Worm (Caenorhabditis elegans): Measurements from ENCODE around the gene npp-23.

The npp-23 gene

DNA sequence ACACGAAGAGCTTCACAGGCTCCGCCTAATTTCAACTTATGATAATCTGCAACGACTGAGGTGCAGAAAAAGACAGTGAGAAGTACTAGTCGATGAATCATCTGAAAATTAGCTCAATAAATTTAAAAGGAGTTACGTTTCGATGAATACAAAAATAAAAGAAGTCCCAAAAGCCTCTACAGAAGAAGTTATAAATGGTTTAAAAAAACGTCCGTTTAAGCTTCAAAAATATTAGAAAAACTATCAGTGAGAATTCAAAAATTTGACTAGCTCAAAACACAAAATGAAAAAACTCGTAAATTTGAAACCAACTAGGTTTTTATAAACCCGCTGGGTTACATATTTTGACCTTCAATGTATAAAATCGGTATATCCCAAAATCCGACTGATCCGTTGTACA, 13.5 kb downstream of the npp-23 start, which contains the start of gene T11B7.5:
Gene T11B7.5 (minus strand): TSS at position 101 of the 400 bp plus-strand sequence.
- TF ChIP-seq aly-2 (tag; optimal IDR thresholded peaks at IDR 0.05), result no peak
- peak; percentile 17 for TF ChIP-seq aha-1 (tag)

DNA sequence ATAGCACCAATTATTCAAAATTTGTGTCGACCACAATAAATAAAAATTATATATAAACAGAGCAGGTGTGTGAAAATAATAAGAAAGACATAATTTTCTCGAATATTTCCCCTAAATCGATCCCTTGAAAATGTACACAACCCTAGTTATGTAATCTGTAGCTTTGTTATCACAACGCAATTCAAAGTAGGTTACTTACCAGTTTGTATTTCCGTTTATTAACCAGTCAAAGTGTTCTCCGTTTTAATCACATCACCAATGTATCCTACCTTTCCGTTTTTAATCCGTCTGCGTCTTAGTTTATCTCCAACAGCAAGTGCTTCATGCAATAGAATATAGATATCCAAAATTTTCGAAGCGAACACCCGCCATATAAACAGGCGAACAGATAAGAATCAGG, 16.2 kb downstream of the npp-23 start:
- TF ChIP-seq aha-1 (tag) (peak; percentile 67), D1046.2 (GFP tag; IDR thresholded peaks at IDR 0.05) (no peak)

DNA sequence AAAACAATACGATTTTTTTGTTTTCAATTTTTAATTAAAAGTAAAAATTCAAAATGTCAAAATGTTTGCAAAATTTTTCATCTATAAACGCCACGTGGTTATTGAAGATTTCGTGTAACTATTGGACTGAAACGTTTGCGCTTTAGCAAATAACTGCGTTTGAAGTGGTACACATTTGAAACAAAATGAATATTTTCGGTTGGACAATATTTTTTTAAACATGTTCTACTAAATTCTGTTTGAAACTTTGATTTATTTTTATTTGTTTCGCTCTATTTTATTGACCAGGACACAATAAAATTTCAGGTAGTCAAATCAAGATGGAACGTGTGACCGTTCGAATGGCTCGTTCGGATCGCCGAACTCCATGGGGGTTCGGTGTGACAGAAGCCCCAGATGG, 17.3 kb downstream of the npp-23 start, which contains the start of gene alp-1:
Gene alp-1 (plus strand): TSS at position 301 of the 400 bp plus-strand sequence.
- TF ChIP-seq ceh-82 (tag; optimal IDR thresholded peaks at IDR 0.05) (no peak), ceh-62 (tag; optimal IDR thresholded peaks at IDR 0.05) (no peak), dpl-1 (GFP tag; optimal IDR thresholded peaks at IDR 0.05) (no peak), nhr-76 (tag; optimal IDR thresholded peaks at IDR 0.05) (no peak), nhr-77 (tag; optimal IDR thresholded peaks at IDR 0.05) (no peak), ztf-7 (tag; optimal IDR thresholded peaks at IDR 0.05) (no peak), zfp-2 (tag; optimal IDR thresholded peaks at IDR 0.05) (no peak), jun-1 (tag; optimal IDR thresholded peaks at IDR 0.05) (no peak), zip-11 (GFP tag; IDR thresholded peaks at IDR 0.05) (no peak), cey-2 (tag; optimal IDR thresholded peaks at IDR 0.05; ENCODE audit: borderline replicate concordance, insufficient read depth) (no peak), ZK337.2 (GFP tag; IDR thresholded peaks at IDR 0.05) (no peak), lin-13 (GFP tag; optimal IDR thresholded peaks at IDR 0.05) (no peak), mxl-2 (GFP tag; conservative IDR thresholded peaks at IDR 0.05) (no peak), lin-38 (GFP tag; IDR thresholded peaks at IDR 0.05) (no peak), ZK546.5 (tag; optimal IDR thresholded peaks at IDR 0.05) (no peak), dmd-6 (GFP tag; IDR thresholded peaks at IDR 0.05) (no peak), F49E8.2 (tag; optimal IDR thresholded peaks at IDR 0.05; ENCODE audit: borderline replicate concordance) (no peak)

DNA sequence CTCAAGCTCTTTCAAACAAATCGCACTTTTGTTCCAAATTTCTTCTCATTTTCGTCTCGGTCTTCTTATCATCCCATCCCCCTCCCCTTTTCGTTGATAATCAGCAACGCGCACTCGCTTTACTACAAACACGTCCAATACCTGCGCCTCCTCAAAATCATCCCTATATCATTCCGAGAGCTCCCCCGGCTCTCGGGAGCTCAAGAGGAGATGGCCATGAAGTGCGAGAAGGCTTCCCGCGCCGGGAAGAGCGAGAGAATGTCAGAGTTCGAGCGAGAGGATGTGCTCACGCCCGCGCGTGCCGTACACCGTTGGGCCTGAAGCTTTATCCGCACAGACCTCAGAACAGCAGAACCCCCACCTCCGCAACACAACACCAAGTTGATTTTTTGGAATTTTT, 18.7 kb downstream of the npp-23 start:
- TF ChIP-seq aly-2 (tag; optimal IDR thresholded peaks at IDR 0.05) (no peak), dpl-1 (GFP tag; optimal IDR thresholded peaks at IDR 0.05) (no peak), lin-29 (GFP tag; IDR thresholded peaks at IDR 0.05) (0 out of 2 replicates have a peak, but pooled peaks have one; percentile 26), F26F4.8 (GFP tag; conservative IDR thresholded peaks at IDR 0.05) (no peak), set-16 (GFP tag; IDR thresholded peaks at IDR 0.05) (peak; percentile 92), daf-19 (GFP tag; conservative IDR thresholded peaks at IDR 0.05) (no peak), zip-2 (tag; optimal IDR thresholded peaks at IDR 0.05) (no peak), hlh-11 (tag; optimal IDR thresholded peaks at IDR 0.05) (peak; percentile 1), sdz-12 (GFP tag; optimal IDR thresholded peaks at IDR 0.05) (no peak), snpc-1.2 (GFP tag; IDR thresholded peaks at IDR 0.05) (no peak), nhr-28 (tag; optimal IDR thresholded peaks at IDR 0.05) (peak; percentile 13), dmd-8 (GFP tag; IDR thresholded peaks at IDR 0.05) (0 out of 2 replicates have a peak, but pooled peaks have one; percentile 57)

DNA sequence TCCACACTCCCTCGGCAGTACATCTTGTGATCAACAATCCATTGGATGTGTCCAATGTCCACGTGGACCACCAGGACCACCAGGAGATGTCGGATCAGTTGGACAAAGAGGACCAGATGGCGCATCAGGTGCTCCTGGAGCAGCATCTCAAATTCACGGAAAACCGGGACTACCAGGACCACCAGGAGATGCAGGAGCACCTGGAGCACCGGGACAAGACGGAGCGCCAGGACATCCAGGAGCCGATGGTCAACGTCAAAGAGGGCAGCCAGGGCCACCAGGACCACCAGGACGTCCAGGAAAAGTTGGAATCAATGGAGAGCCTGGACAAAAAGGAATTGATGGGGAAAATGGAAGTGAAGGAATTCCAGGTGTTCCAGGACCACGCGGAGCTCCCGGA, 20.5 kb downstream of the npp-23 start:
- TF ChIP-seq daf-8 (GFP tag; IDR thresholded peaks at IDR 0.05) (no peak), set-16 (GFP tag; IDR thresholded peaks at IDR 0.05) (peak; percentile 85)

DNA sequence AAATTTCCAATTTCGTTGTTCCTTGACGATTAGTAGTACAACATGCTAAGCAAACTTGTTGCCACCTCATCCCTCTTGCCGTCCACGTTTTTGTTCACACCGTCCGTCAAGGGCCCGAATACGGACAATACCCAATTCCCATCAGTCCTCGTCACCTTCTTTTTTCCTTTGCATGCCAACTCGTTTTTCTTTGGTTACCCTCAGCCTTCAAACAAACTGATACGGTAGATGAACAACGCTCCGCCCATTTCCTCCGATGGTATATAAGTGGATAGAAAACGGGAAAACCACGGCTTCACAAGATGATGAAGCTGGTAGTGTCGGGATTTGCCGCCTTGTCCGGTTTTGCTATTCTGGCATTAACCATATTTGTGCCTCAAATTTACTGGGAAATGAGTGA, 21.6 kb downstream of the npp-23 start, which contains the start of gene col-118:
Gene col-118 (plus strand): TSS at position 301 of the 400 bp plus-strand sequence.
- TF ChIP-seq duxl-1 (tag; optimal IDR thresholded peaks at IDR 0.05; ENCODE audit: poor library complexity), result no peak
- TF ChIP-seq Y75B8A.6 (GFP tag; IDR thresholded peaks at IDR 0.05), result no peak
- TF ChIP-seq aly-2 (tag; optimal IDR thresholded peaks at IDR 0.05), result no peak
- no peak for TF ChIP-seq daf-16 (GFP tag; optimal IDR thresholded peaks at IDR 0.05)
- no peak for TF ChIP-seq daf-16 (tag; optimal IDR thresholded peaks at IDR 0.05)
- TF ChIP-seq lim-7 (GFP tag; IDR thresholded peaks at IDR 0.05), result no peak
- TF ChIP-seq vab-7 (GFP tag; IDR thresholded peaks at IDR 0.05), result no peak
- no peak for TF ChIP-seq ceh-82 (tag; optimal IDR thresholded peaks at IDR 0.05)
- no peak for TF ChIP-seq nhr-237 (tag; optimal IDR thresholded peaks at IDR 0.05)
- no peak for TF ChIP-seq mes-2 (tag; optimal IDR thresholded peaks at IDR 0.05; ENCODE audit: poor library complexity, severe bottlenecking)
- no peak for TF ChIP-seq F10B5.3 (tag; optimal IDR thresholded peaks at IDR 0.05)
- TF ChIP-seq mdl-1 (tag; optimal IDR thresholded peaks at IDR 0.05), result no peak

Data from whole organism, L4 larva.